Fruit fly (Drosophila melanogaster) whole organism, embryonic: ENCODE data around the gene defl.

Source experiments
- B-H2 ChIP-seq: fragments of 200-800 bp; sonication (Bioruptor generic); optimal IDR thresholded peaks from 2 replicates; lab custom pipeline; 2018; ENCODE audit warnings: missing biosample characterization, mild to moderate bottlenecking, missing genetic modification characterization
- Blimp-1 ChIP-seq: fragments of 200-800 bp; sonication (Bioruptor generic); optimal IDR thresholded peaks from 3 replicates; lab custom pipeline; 2018; ENCODE audit warnings: missing biosample characterization, missing genetic modification characterization, mild to moderate bottlenecking, moderate library complexity, missing genetic modification reagents
- Bteb2 ChIP-seq: fragments of 200-800 bp; sonication (Bioruptor generic); optimal IDR thresholded peaks from 2 replicates; lab custom pipeline; 2016; ENCODE audit warnings: missing biosample characterization, missing genetic modification characterization
- CG10147 ChIP-seq: fragments of 200-800 bp; sonication (Bioruptor generic); optimal IDR thresholded peaks from 2 replicates; lab custom pipeline; 2019; ENCODE audit warnings: missing biosample characterization, mild to moderate bottlenecking, missing genetic modification characterization, moderate library complexity
- CG10209 ChIP-seq: fragments of 200-800 bp; sonication (Bioruptor generic); optimal IDR thresholded peaks from 3 replicates; lab custom pipeline; 2017; ENCODE audit warnings: missing biosample characterization, mild to moderate bottlenecking, missing genetic modification characterization, missing genetic modification reagents
- CG1024 ChIP-seq: fragments of 200-800 bp; sonication (Bioruptor generic); IDR thresholded peaks from 2 replicates; pipeline ENCODE4 v1.3.6; 2022; ENCODE audit warnings: missing biosample characterization, missing genetic modification characterization
- CG12071 ChIP-seq: fragments of 200-800 bp; sonication (Bioruptor generic); optimal IDR thresholded peaks from 3 replicates; lab custom pipeline; 2018; ENCODE audit warnings: missing biosample characterization, mild to moderate bottlenecking, missing genetic modification characterization
- CG12155 ChIP-seq: fragments of 200-800 bp; sonication (Bioruptor generic); optimal IDR thresholded peaks from 3 replicates; lab custom pipeline; 2016; ENCODE audit warnings: missing biosample characterization, missing genetic modification characterization
- CG14860 ChIP-seq: fragments of 200-800 bp; sonication (Bioruptor generic); IDR thresholded peaks from 3 replicates; pipeline ENCODE4 v1.3.6; 2022; ENCODE audit warnings: missing biosample characterization, missing genetic modification characterization; ENCODE audit not compliant: partially characterized antibody
- CG1529 ChIP-seq: fragments of 200-800 bp; sonication (Bioruptor generic); optimal IDR thresholded peaks from 3 replicates; lab custom pipeline; 2018; ENCODE audit warnings: missing biosample characterization, missing genetic modification characterization
- CG15696 ChIP-seq: fragments of 200-800 bp; sonication (Bioruptor generic); optimal IDR thresholded peaks from 2 replicates; lab custom pipeline; 2019; ENCODE audit warnings: missing biosample characterization, mild to moderate bottlenecking, missing genetic modification characterization, moderate library complexity
- CG18476 ChIP-seq: fragments of 200-800 bp; sonication (Bioruptor generic); optimal IDR thresholded peaks from 2 replicates; lab custom pipeline; 2016; ENCODE audit warnings: missing biosample characterization, mild to moderate bottlenecking, missing genetic modification characterization
- CG2120 ChIP-seq: fragments of 200-800 bp; sonication (Bioruptor generic); optimal IDR thresholded peaks from 3 replicates; lab custom pipeline; 2016; ENCODE audit warnings: missing biosample characterization, missing genetic modification characterization
- CG4328 ChIP-seq: fragments of 200-800 bp; sonication (Bioruptor generic); optimal IDR thresholded peaks from 3 replicates; lab custom pipeline; 2017; ENCODE audit warnings: missing biosample characterization, missing genetic modification reagents, missing genetic modification characterization
- CG6765 ChIP-seq: fragments of 200-800 bp; sonication (Bioruptor generic); optimal IDR thresholded peaks from 3 replicates; lab custom pipeline; 2017; ENCODE audit warnings: missing biosample characterization, mild to moderate bottlenecking, missing genetic modification characterization
- CG6791 ChIP-seq: fragments of 200-800 bp; sonication (Bioruptor generic); IDR thresholded peaks from 3 replicates; pipeline ENCODE4 v1.3.6; 2022; ENCODE audit warnings: missing biosample characterization, missing genetic modification characterization; ENCODE audit not compliant: partially characterized antibody
- CG7372 ChIP-seq: fragments of 200-800 bp; sonication (Bioruptor generic); IDR thresholded peaks from 2 replicates; pipeline ENCODE4 v1.3.6; 2022; ENCODE audit warnings: missing biosample characterization, missing genetic modification characterization
- CG8281 ChIP-seq: fragments of 200-800 bp; sonication (Bioruptor generic); optimal IDR thresholded peaks from 2 replicates; lab custom pipeline; 2018; ENCODE audit warnings: missing biosample characterization, mild to moderate bottlenecking, missing genetic modification characterization, moderate library complexity
- CG9817 ChIP-seq: fragments of 200-800 bp; sonication (Bioruptor generic); optimal IDR thresholded peaks from 2 replicates; lab custom pipeline; 2018; ENCODE audit warnings: missing biosample characterization, mild to moderate bottlenecking, missing genetic modification characterization, moderate library complexity
- CG9876 ChIP-seq: fragments of 200-800 bp; sonication (Bioruptor generic); optimal IDR thresholded peaks from 2 replicates; lab custom pipeline; 2016; ENCODE audit warnings: missing biosample characterization, missing genetic modification characterization
- CrebB ChIP-seq: fragments of 200-800 bp; sonication (Bioruptor generic); optimal IDR thresholded peaks from 3 replicates; lab custom pipeline; 2018; ENCODE audit warnings: missing biosample characterization, mild to moderate bottlenecking, missing genetic modification characterization
- Dip3 ChIP-seq: fragments of 200-800 bp; sonication (Bioruptor generic); optimal IDR thresholded peaks from 3 replicates; lab custom pipeline; 2016; ENCODE audit warnings: missing biosample characterization, missing genetic modification characterization
- HHEX ChIP-seq: fragments of 200-800 bp; sonication (Bioruptor generic); optimal IDR thresholded peaks from 3 replicates; lab custom pipeline; 2017; ENCODE audit warnings: missing biosample characterization, mild to moderate bottlenecking, missing genetic modification characterization, missing genetic modification reagents
- HLH54F ChIP-seq: fragments of 200-800 bp; sonication (Bioruptor generic); optimal IDR thresholded peaks from 3 replicates; lab custom pipeline; 2016; ENCODE audit warnings: missing biosample characterization, missing genetic modification characterization
- Hr39 ChIP-seq: fragments of >200 bp; optimal IDR thresholded peaks from 2 replicates; lab custom pipeline; 2017
- MBD-R2 ChIP-seq: fragments of 200-800 bp; sonication (Bioruptor generic); IDR thresholded peaks from 2 replicates; pipeline ENCODE4 v1.3.6; 2022; ENCODE audit warnings: missing biosample characterization, missing genetic modification characterization
- NC2β ChIP-seq: fragments of 200-800 bp; sonication (Bioruptor generic); optimal IDR thresholded peaks from 2 replicates; lab custom pipeline; 2016; ENCODE audit warnings: missing biosample characterization, missing genetic modification characterization
- Nf-YA ChIP-seq: fragments of 200-800 bp; sonication (Bioruptor generic); IDR thresholded peaks from 2 replicates; pipeline ENCODE4 v1.3.6; 2022; ENCODE audit warnings: missing biosample characterization, missing genetic modification characterization
- PHDP ChIP-seq: fragments of 200-800 bp; sonication (Bioruptor generic); optimal IDR thresholded peaks from 3 replicates; lab custom pipeline; 2018; ENCODE audit warnings: missing biosample characterization, mild to moderate bottlenecking, missing genetic modification characterization, moderate library complexity
- Pdp1 ChIP-seq, 2 experiments: fragments of 200-800 bp; sonication (Bioruptor generic); optimal IDR thresholded peaks; 3 replicates each; lab custom pipeline; 2016; ENCODE audit warnings: missing biosample characterization in 2 of 2, missing genetic modification characterization in 2 of 2, mild to moderate bottlenecking in 1 of 2, moderate library complexity in 1 of 2
- Xrp1 ChIP-seq: fragments of 200-800 bp; sonication (Bioruptor generic); IDR thresholded peaks from 2 replicates; pipeline ENCODE4 v1.3.6; 2022; ENCODE audit warnings: missing biosample characterization, missing genetic modification characterization
- al ChIP-seq: fragments of 200-800 bp; sonication (Bioruptor generic); IDR thresholded peaks from 2 replicates; pipeline ENCODE4 v1.3.6; 2022; ENCODE audit warnings: missing biosample characterization, missing genetic modification characterization
- ara ChIP-seq: fragments of 200-800 bp; sonication (Bioruptor generic); IDR thresholded peaks from 2 replicates; pipeline ENCODE4 v1.3.6; 2022; ENCODE audit warnings: missing biosample characterization, missing genetic modification characterization
- ash1 ChIP-seq: fragments of 200-800 bp; sonication (Bioruptor generic); optimal IDR thresholded peaks from 2 replicates; lab custom pipeline; 2018; ENCODE audit warnings: missing biosample characterization, mild to moderate bottlenecking, missing genetic modification characterization
- btn ChIP-seq: fragments of 200-800 bp; sonication (Bioruptor generic); optimal IDR thresholded peaks from 2 replicates; lab custom pipeline; 2016; ENCODE audit warnings: missing biosample characterization, missing genetic modification characterization
- cas ChIP-seq: fragments of 200-800 bp; sonication (Bioruptor generic); IDR thresholded peaks from 2 replicates; pipeline ENCODE4 v1.3.6; 2022; ENCODE audit warnings: missing biosample characterization, missing genetic modification characterization
- cato ChIP-seq: fragments of 200-800 bp; sonication (Bioruptor generic); optimal IDR thresholded peaks from 2 replicates; lab custom pipeline; 2016; ENCODE audit warnings: missing biosample characterization, missing genetic modification characterization, borderline replicate concordance
- dati ChIP-seq: fragments of 200-800 bp; sonication (Bioruptor generic); IDR thresholded peaks from 2 replicates; pipeline ENCODE4 v1.3.6; 2022; ENCODE audit warnings: missing biosample characterization, missing genetic modification characterization
- disco-r ChIP-seq: fragments of 200-800 bp; sonication (Bioruptor generic); optimal IDR thresholded peaks from 2 replicates; lab custom pipeline; 2016; ENCODE audit warnings: missing biosample characterization, missing genetic modification characterization
- en ChIP-seq: fragments of 200-800 bp; sonication (Bioruptor generic); optimal IDR thresholded peaks from 2 replicates; lab custom pipeline; 2016; ENCODE audit warnings: missing biosample characterization, missing genetic modification characterization
- fu2 ChIP-seq: fragments of 200-800 bp; sonication (Bioruptor generic); optimal IDR thresholded peaks from 2 replicates; lab custom pipeline; 2016; ENCODE audit warnings: missing biosample characterization, missing genetic modification characterization
- ham ChIP-seq: fragments of 200-800 bp; sonication (Bioruptor generic); IDR thresholded peaks from 2 replicates; pipeline ENCODE4 v1.3.6; 2022; ENCODE audit warnings: missing biosample characterization, missing genetic modification characterization
- nau ChIP-seq: fragments of 200-800 bp; sonication (Bioruptor generic); optimal IDR thresholded peaks from 3 replicates; lab custom pipeline; 2017; ENCODE audit warnings: missing biosample characterization, mild to moderate bottlenecking, missing genetic modification characterization, missing genetic modification reagents
- p53 ChIP-seq: fragments of 200-800 bp; sonication (Bioruptor generic); optimal IDR thresholded peaks from 2 replicates; lab custom pipeline; 2016; ENCODE audit warnings: missing biosample characterization, missing genetic modification characterization
- salm ChIP-seq: fragments of 200-800 bp; sonication (Bioruptor generic); optimal IDR thresholded peaks from 2 replicates; lab custom pipeline; 2018; ENCODE audit warnings: missing biosample characterization, mild to moderate bottlenecking, missing genetic modification characterization
- schlank ChIP-seq: fragments of 200-800 bp; sonication (Bioruptor generic); optimal IDR thresholded peaks from 2 replicates; lab custom pipeline; 2018; ENCODE audit warnings: missing biosample characterization, mild to moderate bottlenecking, missing genetic modification characterization
- sisA ChIP-seq: fragments of 200-800 bp; sonication (Bioruptor generic); IDR thresholded peaks from 2 replicates; pipeline ENCODE4 v1.3.6; 2022; ENCODE audit warnings: missing biosample characterization, missing genetic modification characterization
- slbo ChIP-seq: fragments of 200-800 bp; sonication (Bioruptor generic); IDR thresholded peaks from 2 replicates; pipeline ENCODE4 v1.3.6; 2022; ENCODE audit warnings: missing biosample characterization, missing genetic modification characterization
- usp ChIP-seq: fragments of >200 bp; optimal IDR thresholded peaks from 2 replicates; lab custom pipeline; 2017; ENCODE audit warnings: missing biosample characterization, missing genetic modification characterization
- wek ChIP-seq: fragments of 200-800 bp; sonication (Bioruptor generic); optimal IDR thresholded peaks from 3 replicates; lab custom pipeline; 2018; ENCODE audit warnings: missing biosample characterization, mild to moderate bottlenecking, missing genetic modification characterization, moderate library complexity

Gene defl

DNA sequence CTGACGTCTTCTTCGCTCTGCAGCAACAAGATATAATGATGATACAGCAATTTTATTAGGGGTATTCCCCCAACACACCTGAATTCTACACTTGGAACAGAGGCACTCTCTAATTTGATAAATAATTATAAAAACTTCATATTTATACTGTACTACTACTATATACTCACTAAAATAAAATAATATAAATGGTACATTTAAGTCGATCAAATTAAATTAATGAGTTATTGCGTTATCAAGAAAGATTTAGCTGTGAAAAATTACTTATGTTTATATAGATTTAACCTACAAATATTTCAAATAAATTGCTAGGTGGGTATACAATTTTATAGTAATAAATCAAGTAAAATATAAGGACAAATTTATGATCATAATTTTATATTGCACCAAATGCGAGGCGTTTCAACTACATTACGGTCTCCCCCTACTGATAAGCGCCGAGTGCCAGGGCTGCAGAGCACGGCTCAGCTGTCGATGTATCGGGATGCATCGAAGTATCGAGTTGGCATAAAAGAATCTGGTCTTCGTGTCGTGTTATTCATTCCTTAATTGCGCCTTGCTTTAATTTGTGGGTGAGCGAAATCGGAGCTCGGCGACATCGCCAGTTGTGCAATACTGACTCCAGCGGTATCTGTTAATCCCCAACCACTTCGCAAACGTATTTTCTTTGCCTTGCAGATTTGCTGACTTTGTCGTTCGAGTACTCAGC lies 9.2 kb upstream of the defl start, which contains the start of gene vsg (continued):
- no peak for TF ChIP-seq ham (GFP tag; lab: Robert Waterston, UW)
- TF ChIP-seq wek (GFP tag; lab: Kevin White, UChicago), result peak; percentile 90
- peak; percentile 64 for TF ChIP-seq CG6765 (GFP tag; lab: Kevin White, UChicago)
- peak; percentile 78 for TF ChIP-seq slbo (GFP tag; lab: Robert Waterston, UW)
- TF ChIP-seq CG1024 (GFP tag; lab: Robert Waterston, UW), result no peak; the same call in 1 of the 2 replicates
- peak; percentile 75 for TF ChIP-seq CG18476 (GFP tag; lab: Kevin White, UChicago)
- peak; percentile 33; the same call in 1 of the 2 replicates for TF ChIP-seq ara (GFP tag; lab: Robert Waterston, UW)
- TF ChIP-seq Xrp1 (GFP tag; lab: Robert Waterston, UW), result peak; percentile 59
- TF ChIP-seq Dip3, result peak; percentile 60
- TF ChIP-seq CG10147 (GFP tag; lab: Kevin White, UChicago), result peak; percentile 76
- peak; percentile 72 for TF ChIP-seq CG14860
- peak; percentile 29; the same call in 1 of the 2 replicates for TF ChIP-seq cas (GFP tag; lab: Robert Waterston, UW)
- TF ChIP-seq CG12155 (GFP tag; lab: Kevin White, UChicago), result peak; percentile 85
- TF ChIP-seq Nf-YA (GFP tag; lab: Robert Waterston, UW), result peak; percentile 35; the same call in 1 of the 2 replicates
- no peak for TF ChIP-seq nau (GFP tag; lab: Kevin White, UChicago)
- peak; percentile 9 for TF ChIP-seq HHEX (GFP tag; lab: Kevin White, UChicago)
- TF ChIP-seq Pdp1 (GFP tag; optimal IDR thresholded peaks at IDR 0.05; lab: Kevin White, UChicago), result peak; percentile 57 to 74
- TF ChIP-seq CG4328 (GFP tag; lab: Kevin White, UChicago), result peak; percentile 79
- peak; percentile 55; the same call in 1 of the 2 replicates for TF ChIP-seq sisA (GFP tag; lab: Robert Waterston, UW)
- no peak for TF ChIP-seq fu2 (GFP tag; lab: Kevin White, UChicago)
- TF ChIP-seq en (GFP tag; lab: Kevin White, UChicago), result no peak
- no peak for TF ChIP-seq btn (GFP tag; lab: Kevin White, UChicago)
- peak; percentile 83 for TF ChIP-seq CG15696 (tag; lab: Kevin White, UChicago)
- peak; percentile 14 for TF ChIP-seq p53
- peak; percentile 48 for TF ChIP-seq salm (tag; lab: Kevin White, UChicago)
- peak; percentile 82 for TF ChIP-seq CG10209
- no peak for TF ChIP-seq CG12071
- no peak for TF ChIP-seq usp
- TF ChIP-seq Hr39, result no peak
- no peak for TF ChIP-seq disco-r (GFP tag; lab: Kevin White, UChicago)
- peak; percentile 78 for TF ChIP-seq PHDP
- TF ChIP-seq schlank (tag; lab: Kevin White, UChicago), result peak; percentile 19
- peak; percentile 58 for TF ChIP-seq CG7372 (GFP tag; lab: Robert Waterston, UW)
- TF ChIP-seq cato (GFP tag; lab: Kevin White, UChicago), result peak; percentile 48
- peak; percentile 6 for TF ChIP-seq CrebB (tag; lab: Kevin White, UChicago)
- peak; percentile 69 for TF ChIP-seq Blimp-1 (GFP tag; lab: Kevin White, UChicago)
- TF ChIP-seq B-H2, result peak; percentile 73
- no peak for TF ChIP-seq CG9876 (GFP tag; lab: Kevin White, UChicago)
- TF ChIP-seq CG6791 (GFP tag; lab: Robert Waterston, UW), result peak; percentile 91
- TF ChIP-seq Bteb2 (GFP tag; lab: Kevin White, UChicago), result peak; percentile 26
- TF ChIP-seq HLH54F (GFP tag; lab: Kevin White, UChicago), result peak; percentile 42
- no peak for TF ChIP-seq ash1 (GFP tag; lab: Kevin White, UChicago)
- TF ChIP-seq CG1529 (GFP tag; lab: Kevin White, UChicago), result peak; percentile 59
- peak; percentile 55 for TF ChIP-seq CG8281 (tag; lab: Kevin White, UChicago)
- no peak; the same call in 1 of the 2 replicates for TF ChIP-seq MBD-R2 (GFP tag; lab: Robert Waterston, UW)
- peak; percentile 43 for TF ChIP-seq al (GFP tag; lab: Robert Waterston, UW)
- TF ChIP-seq NC2β, result no peak
- TF ChIP-seq CG9817, result peak; percentile 83
- no peak for TF ChIP-seq dati (GFP tag; lab: Robert Waterston, UW)
- TF ChIP-seq CG2120 (GFP tag; lab: Kevin White, UChicago), result peak; percentile 78
